Worm (Caenorhabditis elegans) whole organism, L4/young adult: ENCODE results near the gene algn-1.

Source experiments
- W03F9.2 ChIP-seq: fragments of 150-350 bp; optimal IDR thresholded peaks from 2 replicates; lab custom pipeline; 2014; ENCODE audit warnings: missing biosample characterization, missing genetic modification characterization
- dao-5 ChIP-seq: sonication (generic microtip); optimal IDR thresholded peaks from 2 replicates; lab custom pipeline; 2016; ENCODE audit warnings: missing genotype, missing genetic modification characterization, moderate library complexity, missing compliant biosample characterization

- TF ChIP-seq dao-5 (tag; lab: Kevin White, UChicago) (no peak), W03F9.2 (tag; lab: Kevin White, UChicago) (no peak)
Measured at ce11 chrIII:6509301-6509700, 49.4 kb downstream of the algn-1 start.
